Worm (Caenorhabditis elegans) whole organism, L3 larva: ENCODE data around the gene srg-59.

Experiments used
- R02D3.7 ChIP-seq: fragments of 150-350 bp; optimal IDR thresholded peaks from 2 replicates; lab custom pipeline; 2014; ENCODE audit warnings: missing biosample characterization, missing genetic modification characterization
- ZK546.5 ChIP-seq: sonication (generic microtip); optimal IDR thresholded peaks from 2 replicates; lab custom pipeline; 2017; ENCODE audit warnings: missing biosample characterization, missing genetic modification characterization
- aly-2 ChIP-seq: fragments of 150-350 bp; optimal IDR thresholded peaks from 2 replicates; lab custom pipeline; 2014; ENCODE audit warnings: missing biosample characterization, missing genetic modification characterization
- ceh-16 ChIP-seq: sonication (generic microtip); optimal IDR thresholded peaks from 2 replicates; lab custom pipeline; 2017; ENCODE audit warnings: missing biosample characterization, missing genetic modification characterization
- ceh-28 ChIP-seq: fragments of 150-350 bp; optimal IDR thresholded peaks from 2 replicates; lab custom pipeline; 2014; ENCODE audit warnings: missing biosample characterization, missing genetic modification reagents, missing genetic modification characterization
- daf-12 ChIP-seq: fragments of 150-350 bp; optimal IDR thresholded peaks from 2 replicates; lab custom pipeline; 2014; ENCODE audit warnings: missing biosample characterization, missing genetic modification reagents, missing genetic modification characterization
- egl-27 ChIP-seq: sonication (generic microtip); optimal IDR thresholded peaks from 4 replicates; lab custom pipeline; 2017; ENCODE audit warnings: missing biosample characterization, missing genetic modification reagents, missing genetic modification characterization
- egl-5 ChIP-seq: fragments of 150-350 bp; optimal IDR thresholded peaks from 2 replicates; lab custom pipeline; 2017; ENCODE audit warnings: missing biosample characterization, missing genetic modification reagents, missing genetic modification characterization, inconsistent platforms
- elt-1 ChIP-seq: fragments of 150-350 bp; optimal IDR thresholded peaks from 2 replicates; lab custom pipeline; 2014; ENCODE audit warnings: missing biosample characterization, missing genetic modification characterization
- elt-2 ChIP-seq: sonication (generic microtip); optimal IDR thresholded peaks from 2 replicates; lab custom pipeline; 2016; ENCODE audit warnings: missing genetic modification reagents, mild to moderate bottlenecking, missing genetic modification characterization, missing compliant biosample characterization
- eor-1 ChIP-seq, 2 experiments: fragments of 150-350 bp; optimal IDR thresholded peaks; 2 replicates each; lab custom pipeline; 2014 to 2018; ENCODE audit warnings: missing biosample characterization in 2 of 2, missing genetic modification characterization in 2 of 2
- fkh-10 ChIP-seq: sonication (generic microtip); optimal IDR thresholded peaks from 2 replicates; lab custom pipeline; 2017; ENCODE audit warnings: missing biosample characterization, missing genetic modification reagents, missing genetic modification characterization
- fkh-2 ChIP-seq: fragments of 150-350 bp; optimal IDR thresholded peaks from 2 replicates; lab custom pipeline; 2014; ENCODE audit warnings: missing biosample characterization, missing genetic modification reagents, missing genetic modification characterization
- fos-1 ChIP-seq: fragments of 150-350 bp; optimal IDR thresholded peaks from 2 replicates; lab custom pipeline; 2014; ENCODE audit warnings: missing biosample characterization, missing genetic modification characterization
- hmg-11 ChIP-seq: sonication (generic microtip); optimal IDR thresholded peaks from 2 replicates; lab custom pipeline; 2016; ENCODE audit warnings: missing genetic modification characterization, missing compliant biosample characterization
- jun-1 ChIP-seq: fragments of 150-350 bp; optimal IDR thresholded peaks from 2 replicates; lab custom pipeline; 2014; ENCODE audit warnings: missing biosample characterization, missing genetic modification reagents, missing genetic modification characterization
- lin-15B ChIP-seq: fragments of 150-350 bp; optimal IDR thresholded peaks from 2 replicates; lab custom pipeline; 2014; ENCODE audit warnings: missing biosample characterization, missing genetic modification characterization
- lin-39 ChIP-seq: fragments of 150-350 bp; optimal IDR thresholded peaks from 2 replicates; lab custom pipeline; 2018; ENCODE audit warnings: missing biosample characterization, missing genetic modification reagents, missing genetic modification characterization
- lsy-12 ChIP-seq: sonication (generic microtip); optimal IDR thresholded peaks from 2 replicates; lab custom pipeline; 2016; ENCODE audit warnings: mild to moderate bottlenecking, missing genetic modification characterization, missing compliant biosample characterization
- mdl-1 ChIP-seq: fragments of 150-350 bp; optimal IDR thresholded peaks from 2 replicates; lab custom pipeline; 2014; ENCODE audit warnings: missing biosample characterization, missing genetic modification characterization
- mml-1 ChIP-seq: fragments of 150-350 bp; sonication (generic microtip); optimal IDR thresholded peaks from 3 replicates; lab custom pipeline; 2014; ENCODE audit warnings: missing biosample characterization, missing genetic modification characterization
- nfya-1 ChIP-seq: sonication (generic microtip); optimal IDR thresholded peaks from 2 replicates; lab custom pipeline; 2017; ENCODE audit warnings: missing genetic modification characterization, mild to moderate bottlenecking, missing compliant biosample characterization, antibody characterized with exemption, moderate library complexity; ENCODE audit not compliant: insufficient read depth
- nhr-11 ChIP-seq: fragments of 150-350 bp; optimal IDR thresholded peaks from 2 replicates; lab custom pipeline; 2014; ENCODE audit warnings: missing biosample characterization, missing genetic modification characterization
- nhr-12 ChIP-seq: fragments of 150-350 bp; optimal IDR thresholded peaks from 2 replicates; lab custom pipeline; 2014; ENCODE audit warnings: missing biosample characterization, missing genetic modification characterization
- nhr-23 ChIP-seq: fragments of 150-350 bp; optimal IDR thresholded peaks from 2 replicates; lab custom pipeline; 2014; ENCODE audit warnings: missing biosample characterization, missing genetic modification reagents, missing genetic modification characterization
- nhr-237 ChIP-seq: fragments of 150-350 bp; optimal IDR thresholded peaks from 2 replicates; lab custom pipeline; 2014; ENCODE audit warnings: missing biosample characterization, missing genetic modification characterization
- nhr-25 ChIP-seq: sonication (generic microtip); optimal IDR thresholded peaks from 2 replicates; lab custom pipeline; 2017; ENCODE audit warnings: missing biosample characterization, missing genetic modification characterization
- nhr-28 ChIP-seq: fragments of 150-350 bp; optimal IDR thresholded peaks from 2 replicates; lab custom pipeline; 2014; ENCODE audit warnings: missing biosample characterization, missing genetic modification characterization
- nhr-43 ChIP-seq: sonication (generic microtip); optimal IDR thresholded peaks from 2 replicates; lab custom pipeline; 2016; ENCODE audit warnings: mild to moderate bottlenecking, missing genetic modification characterization, missing compliant biosample characterization; ENCODE audit not compliant: poor library complexity, severe bottlenecking
- nhr-67 ChIP-seq: fragments of 150-350 bp; optimal IDR thresholded peaks from 2 replicates; lab custom pipeline; 2014; ENCODE audit warnings: missing biosample characterization, missing genetic modification characterization
- nhr-77 ChIP-seq: fragments of 150-350 bp; optimal IDR thresholded peaks from 2 replicates; lab custom pipeline; 2014; ENCODE audit warnings: missing biosample characterization, missing genetic modification characterization
- pha-4 ChIP-seq: fragments of 150-350 bp; optimal IDR thresholded peaks from 2 replicates; lab custom pipeline; 2014; ENCODE audit warnings: missing biosample characterization, missing genetic modification reagents, missing genetic modification characterization
- pqm-1 ChIP-seq: fragments of 150-350 bp; optimal IDR thresholded peaks from 2 replicates; lab custom pipeline; 2017; ENCODE audit warnings: missing biosample characterization, missing genetic modification characterization, inconsistent platforms
- sea-2 ChIP-seq: fragments of 150-350 bp; sonication (generic microtip); optimal IDR thresholded peaks from 4 replicates; lab custom pipeline; 2014; ENCODE audit warnings: missing biosample characterization, missing genetic modification reagents, missing genetic modification characterization
- skn-1 ChIP-seq: fragments of 150-350 bp; optimal IDR thresholded peaks from 2 replicates; lab custom pipeline; 2014; ENCODE audit warnings: missing biosample characterization, missing genetic modification characterization
- snpc-4 ChIP-seq: fragments of 150-350 bp; optimal IDR thresholded peaks from 2 replicates; lab custom pipeline; 2014; ENCODE audit warnings: missing biosample characterization, missing genetic modification characterization
- tbx-2 ChIP-seq: sonication (generic microtip); optimal IDR thresholded peaks from 2 replicates; lab custom pipeline; 2016; ENCODE audit warnings: mild to moderate bottlenecking, missing genetic modification characterization, missing compliant biosample characterization
- unc-39 ChIP-seq: sonication (generic microtip); optimal IDR thresholded peaks from 4 replicates; lab custom pipeline; 2017; ENCODE audit warnings: missing biosample characterization, missing genetic modification characterization
- unc-62 ChIP-seq: fragments of 150-350 bp; sonication (generic microtip); optimal IDR thresholded peaks from 4 replicates; lab custom pipeline; 2014; ENCODE audit warnings: missing biosample characterization, missing genetic modification reagents, missing genetic modification characterization
- ztf-11 ChIP-seq: fragments of 150-350 bp; optimal IDR thresholded peaks from 2 replicates; lab custom pipeline; 2014; ENCODE audit warnings: missing biosample characterization, missing genetic modification characterization
- ztf-4 ChIP-seq: fragments of 150-350 bp; optimal IDR thresholded peaks from 2 replicates; lab custom pipeline; 2014; ENCODE audit warnings: missing biosample characterization, missing genetic modification characterization

The srg-59 gene

ce11 chrV:2694389-2694788 is 30.7 kb downstream of the srg-59 start, which contains the start of gene Y45G12B.2 (continued):
- TF ChIP-seq egl-5 = no peak
- TF ChIP-seq fos-1 (tag; lab: Kevin White, UChicago) = no peak
- TF ChIP-seq nhr-11 = no peak
- peak; percentile 17 for TF ChIP-seq jun-1 (tag; lab: Kevin White, UChicago)
- no peak for TF ChIP-seq daf-12 (tag; lab: Kevin White, UChicago)
- peak; percentile 58 for TF ChIP-seq nhr-23
- TF ChIP-seq fkh-10 (GFP tag; lab: Kevin White, UChicago) = no peak
- no peak for TF ChIP-seq lin-39 (tag; lab: Kevin White, UChicago)
- peak; percentile 58 for TF ChIP-seq pqm-1 (tag; lab: Kevin White, UChicago)
- peak; percentile 77 for TF ChIP-seq pha-4 (tag; lab: Kevin White, UChicago)
- no peak for TF ChIP-seq mml-1 (tag; lab: Kevin White, UChicago)
- TF ChIP-seq ztf-11 (tag; lab: Kevin White, UChicago) = no peak
- TF ChIP-seq ztf-4 (tag; lab: Kevin White, UChicago) = no peak
- TF ChIP-seq nhr-43 = no peak
- no peak for TF ChIP-seq R02D3.7 (tag; lab: Kevin White, UChicago)
- TF ChIP-seq elt-1 = no peak
- TF ChIP-seq hmg-11 = peak; percentile 67
- TF ChIP-seq nhr-77 (tag; lab: Kevin White, UChicago) = no peak
- TF ChIP-seq tbx-2 (tag; lab: Kevin White, UChicago) = no peak
- TF ChIP-seq fkh-2 (tag; lab: Kevin White, UChicago) = no peak
- TF ChIP-seq mdl-1 = no peak
- no peak for TF ChIP-seq ceh-16 (tag; lab: Kevin White, UChicago)
- peak; percentile 31 for TF ChIP-seq ceh-28 (tag; lab: Kevin White, UChicago)
- no peak for TF ChIP-seq skn-1 (tag; lab: Kevin White, UChicago)
- no peak for TF ChIP-seq eor-1 (tag; optimal IDR thresholded peaks at IDR 0.05; lab: Kevin White, UChicago)
- TF ChIP-seq nhr-25 (tag; lab: Kevin White, UChicago) = peak; percentile 38

- TF ChIP-seq lin-15B (no peak), unc-62 (GFP tag; lab: Kevin White, UChicago) (no peak), pqm-1 (tag; lab: Kevin White, UChicago) (no peak), nhr-28 (no peak), nhr-23 (no peak), elt-2 (tag; lab: Kevin White, UChicago) (no peak), mml-1 (tag; lab: Kevin White, UChicago) (no peak)
Measured at ce11 chrV:2690948-2691347, 34.2 kb downstream of the srg-59 start.

- TF ChIP-seq nhr-25 (tag; lab: Kevin White, UChicago) (no peak), daf-12 (tag; lab: Kevin White, UChicago) (no peak), lin-15B (no peak), ZK546.5 (tag; lab: Kevin White, UChicago) (no peak), pha-4 (tag; lab: Kevin White, UChicago) (no peak), egl-27 (tag; lab: Kevin White, UChicago) (no peak), skn-1 (tag; lab: Kevin White, UChicago) (no peak), aly-2 (no peak), elt-1 (no peak), nhr-28 (no peak), nhr-12 (tag; lab: Kevin White, UChicago) (no peak), lsy-12 (tag; lab: Kevin White, UChicago) (no peak), pqm-1 (tag; lab: Kevin White, UChicago) (no peak), unc-39 (tag; lab: Kevin White, UChicago) (no peak), sea-2 (GFP tag; lab: Kevin White, UChicago) (no peak)
Measured at ce11 chrV:2690478-2690877, 34.6 kb downstream of the srg-59 start.

- TF ChIP-seq egl-5 (no peak), nfya-1 (no peak), nhr-237 (no peak), egl-27 (tag; lab: Kevin White, UChicago) (no peak), snpc-4 (tag; lab: Kevin White, UChicago) (no peak), nhr-67 (tag; lab: Kevin White, UChicago) (no peak), nhr-25 (tag; lab: Kevin White, UChicago) (no peak)
Measured at ce11 chrV:2688562-2688961, 36.6 kb downstream of the srg-59 start.
